Worm (Caenorhabditis elegans) whole organism, L1 larva: ENCODE results near the gene fbxa-75.
"Not testable (repeated sequence)": the region's sequence is repeated elsewhere in the genome, so short reads cannot be mapped to it uniquely, and the experiment has no call there.

Experiments used
- alr-1 ChIP-seq: fragments of 200-800 bp; sonication (Bioruptor generic); optimal IDR thresholded peaks from 2 replicates; lab custom pipeline; 2018; ENCODE audit warnings: borderline replicate concordance, mild to moderate bottlenecking, missing genetic modification characterization, missing compliant biosample characterization
- dpl-1 ChIP-seq, 3 experiments: fragments of 150-350 bp in 2 of 3; sonication (generic microtip) in 1 of 3; optimal IDR thresholded peaks; 2 replicates each; lab custom pipeline; 2014 to 2017; ENCODE audit warnings: missing biosample characterization in 3 of 3, missing genetic modification characterization in 3 of 3, missing genetic modification reagents in 3 of 3
- fkh-8 ChIP-seq: sonication (generic microtip); optimal IDR thresholded peaks from 2 replicates; lab custom pipeline; 2016; ENCODE audit warnings: mild to moderate bottlenecking, missing genetic modification characterization, missing compliant biosample characterization
- nhr-28 ChIP-seq: fragments of 150-350 bp; optimal IDR thresholded peaks from 2 replicates; lab custom pipeline; 2014; ENCODE audit warnings: missing biosample characterization, missing genetic modification characterization
- snpc-4 ChIP-seq: fragments of 150-350 bp; optimal IDR thresholded peaks from 2 replicates; lab custom pipeline; 2014; ENCODE audit warnings: missing biosample characterization, missing genetic modification characterization
- ztf-4 ChIP-seq: fragments of 150-350 bp; optimal IDR thresholded peaks from 2 replicates; lab custom pipeline; 2014; ENCODE audit warnings: missing biosample characterization, missing genetic modification characterization

- TF ChIP-seq snpc-4 (tag; lab: Kevin White, UChicago); nhr-28 (tag; lab: Kevin White, UChicago); dpl-1 (GFP tag; optimal IDR thresholded peaks at IDR 0.05; lab: Kevin White, UChicago); alr-1 (tag; lab: Kevin White, UChicago); fkh-8 (tag; lab: Kevin White, UChicago); ztf-4 (tag; lab: Kevin White, UChicago): not testable (repeated sequence)
Observed at ce11 chrIII:1256519-1256918, 47.0 kb upstream of the fbxa-75 start, which contains the start of gene fbxa-208.
